Worm (Caenorhabditis elegans): ENCODE data around the gene nas-18.

- TF ChIP-seq ztf-4 (tag; optimal IDR thresholded peaks at IDR 0.05) (no peak), skn-1 (tag; optimal IDR thresholded peaks at IDR 0.05) (no peak), nhr-23 (tag; optimal IDR thresholded peaks at IDR 0.05) (no peak), ama-1 (optimal IDR thresholded peaks at IDR 0.05) (no peak), pha-4 (tag; optimal IDR thresholded peaks at IDR 0.05) (no peak), nhr-28 (tag; optimal IDR thresholded peaks at IDR 0.05) (no peak)
These were observed 4.2 kb upstream of the nas-18 start, which contains the start of gene nas-16 for ce11 chrV:11392020-11392419.

All from whole organism, L3 larva.